Worm (Caenorhabditis elegans) whole organism, L3 larva: ENCODE results near the gene faah-2.

Experiments
- R02D3.7 ChIP-seq: fragments of 150-350 bp; optimal IDR thresholded peaks from 2 replicates; lab custom pipeline; 2014; ENCODE audit warnings: missing biosample characterization, missing genetic modification characterization
- egl-27 ChIP-seq: sonication (generic microtip); optimal IDR thresholded peaks from 4 replicates; lab custom pipeline; 2017; ENCODE audit warnings: missing biosample characterization, missing genetic modification reagents, missing genetic modification characterization
- elt-1 ChIP-seq: fragments of 150-350 bp; optimal IDR thresholded peaks from 2 replicates; lab custom pipeline; 2014; ENCODE audit warnings: missing biosample characterization, missing genetic modification characterization
- mdl-1 ChIP-seq: fragments of 150-350 bp; optimal IDR thresholded peaks from 2 replicates; lab custom pipeline; 2014; ENCODE audit warnings: missing biosample characterization, missing genetic modification characterization
- nhr-12 ChIP-seq: fragments of 150-350 bp; optimal IDR thresholded peaks from 2 replicates; lab custom pipeline; 2014; ENCODE audit warnings: missing biosample characterization, missing genetic modification characterization
- nhr-28 ChIP-seq: fragments of 150-350 bp; optimal IDR thresholded peaks from 2 replicates; lab custom pipeline; 2014; ENCODE audit warnings: missing biosample characterization, missing genetic modification characterization
- snpc-4 ChIP-seq: fragments of 150-350 bp; optimal IDR thresholded peaks from 2 replicates; lab custom pipeline; 2014; ENCODE audit warnings: missing biosample characterization, missing genetic modification characterization

- TF ChIP-seq nhr-12 (tag; lab: Kevin White, UChicago) (no peak), mdl-1 (no peak), elt-1 (no peak), egl-27 (tag; lab: Kevin White, UChicago) (peak; percentile 55), R02D3.7 (tag; lab: Kevin White, UChicago) (no peak), snpc-4 (no peak), nhr-28 (tag; lab: Kevin White, UChicago) (no peak)
These were observed 18.7 kb upstream of the faah-2 start, which contains the start of gene sph-1 for ce11 chrIV:8133536-8133935.
